Fruit fly (Drosophila melanogaster) whole organism, embryonic: Measurements from ENCODE around the gene Ugt316A1.

Experiments
- Ada2b ChIP-seq: fragments of 200-800 bp; sonication (Bioruptor generic); IDR thresholded peaks from 2 replicates; pipeline ENCODE4 v1.3.6; 2022; ENCODE audit warnings: missing biosample characterization, missing genetic modification characterization
- Bdp1 ChIP-seq: fragments of 200-800 bp; sonication (Bioruptor generic); optimal IDR thresholded peaks from 3 replicates; lab custom pipeline; 2016; ENCODE audit warnings: missing biosample characterization, missing genetic modification characterization
- Blimp-1 ChIP-seq: fragments of 200-800 bp; sonication (Bioruptor generic); optimal IDR thresholded peaks from 3 replicates; lab custom pipeline; 2018; ENCODE audit warnings: missing biosample characterization, missing genetic modification characterization, mild to moderate bottlenecking, moderate library complexity, missing genetic modification reagents
- C15 ChIP-seq: fragments of 200-800 bp; sonication (Bioruptor generic); IDR thresholded peaks from 3 replicates; pipeline ENCODE4 v1.3.6; 2022; ENCODE audit warnings: missing biosample characterization, missing genetic modification characterization
- CG12659 ChIP-seq: fragments of 200-800 bp; sonication (Bioruptor generic); optimal IDR thresholded peaks from 3 replicates; lab custom pipeline; 2017; ENCODE audit warnings: mild to moderate bottlenecking, missing biosample characterization, missing genetic modification reagents, missing genetic modification characterization
- CG13775 ChIP-seq: fragments of 200-800 bp; sonication (Bioruptor generic); optimal IDR thresholded peaks from 3 replicates; lab custom pipeline; 2017; ENCODE audit warnings: missing biosample characterization, mild to moderate bottlenecking, missing genetic modification characterization
- CG14667 ChIP-seq: fragments of 200-800 bp; sonication (Bioruptor generic); IDR thresholded peaks from 2 replicates; pipeline ENCODE4 v1.3.6; 2022; ENCODE audit warnings: missing biosample characterization, missing genetic modification characterization
- CG16779 ChIP-seq: fragments of 200-800 bp; sonication (Bioruptor generic); IDR thresholded peaks from 2 replicates; pipeline ENCODE4 v1.3.6; 2022; ENCODE audit warnings: missing biosample characterization, missing genetic modification characterization
- CG17361 ChIP-seq: fragments of 200-800 bp; sonication (Bioruptor generic); IDR thresholded peaks from 3 replicates; pipeline ENCODE4 v1.3.6; 2022; ENCODE audit warnings: missing biosample characterization, missing genetic modification characterization
- CG1792 ChIP-seq: fragments of 200-800 bp; sonication (Bioruptor generic); optimal IDR thresholded peaks from 2 replicates; lab custom pipeline; 2016; ENCODE audit warnings: missing biosample characterization, missing genetic modification characterization
- CG2199 ChIP-seq: fragments of 200-800 bp; sonication (Bioruptor generic); IDR thresholded peaks from 3 replicates; pipeline ENCODE4 v1.3.6; 2022; ENCODE audit warnings: missing biosample characterization, missing genetic modification characterization
- CG3726 ChIP-seq: fragments of 200-800 bp; sonication (Bioruptor generic); IDR thresholded peaks from 3 replicates; pipeline ENCODE4, ENCODE4 v1.3.6; 2022; ENCODE audit warnings: missing biosample characterization, missing genetic modification characterization
- CG3838 ChIP-seq: fragments of 200-800 bp; sonication (Bioruptor generic); optimal IDR thresholded peaks from 3 replicates; lab custom pipeline; 2016; ENCODE audit warnings: missing biosample characterization, missing genetic modification characterization
- CG4282 ChIP-seq: fragments of 200-800 bp; sonication (Bioruptor generic); optimal IDR thresholded peaks from 2 replicates; lab custom pipeline; 2016; ENCODE audit warnings: missing biosample characterization, missing genetic modification characterization
- CG4424 ChIP-seq: fragments of 200-800 bp; sonication (Bioruptor generic); optimal IDR thresholded peaks from 3 replicates; lab custom pipeline; 2016; ENCODE audit warnings: missing biosample characterization, missing genetic modification characterization
- CG4617 ChIP-seq: fragments of 200-800 bp; sonication (Bioruptor generic); optimal IDR thresholded peaks from 3 replicates; lab custom pipeline; 2016; ENCODE audit warnings: missing biosample characterization, missing genetic modification characterization, borderline replicate concordance
- CG6791 ChIP-seq: fragments of 200-800 bp; sonication (Bioruptor generic); IDR thresholded peaks from 3 replicates; pipeline ENCODE4 v1.3.6; 2022; ENCODE audit warnings: missing biosample characterization, missing genetic modification characterization; ENCODE audit not compliant: partially characterized antibody
- CG7839 ChIP-seq: fragments of 200-800 bp; sonication (Bioruptor generic); optimal IDR thresholded peaks from 3 replicates; lab custom pipeline; 2018; ENCODE audit warnings: missing biosample characterization, mild to moderate bottlenecking, missing genetic modification characterization, moderate library complexity
- CG8089 ChIP-seq: fragments of 200-800 bp; sonication (Bioruptor generic); optimal IDR thresholded peaks from 3 replicates; lab custom pipeline; 2016; ENCODE audit warnings: missing biosample characterization, missing genetic modification characterization
- CG8944 ChIP-seq: fragments of 200-800 bp; sonication (Bioruptor generic); optimal IDR thresholded peaks from 3 replicates; lab custom pipeline; 2016; ENCODE audit warnings: missing biosample characterization, missing genetic modification characterization
- Camta ChIP-seq: fragments of 200-800 bp; sonication (Bioruptor generic); optimal IDR thresholded peaks from 2 replicates; lab custom pipeline; 2016; ENCODE audit warnings: missing biosample characterization, missing genetic modification characterization
- Deaf1 ChIP-seq: fragments of 200-800 bp; optimal IDR thresholded peaks from 3 replicates; lab custom pipeline; 2019; ENCODE audit warnings: missing biosample characterization, mild to moderate bottlenecking, missing genetic modification characterization, moderate library complexity
- Drgx ChIP-seq: fragments of 200-800 bp; sonication (Bioruptor generic); IDR thresholded peaks from 2 replicates; pipeline ENCODE4 v1.3.6; 2022; ENCODE audit warnings: missing biosample characterization, missing genetic modification characterization
- HLH3B ChIP-seq: fragments of 200-800 bp; sonication (Bioruptor generic); IDR thresholded peaks from 2 replicates; pipeline ENCODE4 v1.3.6; 2022; ENCODE audit warnings: missing biosample characterization, missing genetic modification characterization
- Lhr ChIP-seq: fragments of 200-800 bp; sonication (Bioruptor generic); optimal IDR thresholded peaks from 3 replicates; lab custom pipeline; 2017; ENCODE audit warnings: mild to moderate bottlenecking, missing biosample characterization, missing genetic modification reagents, missing genetic modification characterization
- NfI ChIP-seq: fragments of 200-800 bp; sonication (Bioruptor generic); optimal IDR thresholded peaks from 3 replicates; lab custom pipeline; 2018; ENCODE audit warnings: missing biosample characterization, mild to moderate bottlenecking, missing genetic modification characterization, moderate library complexity
- Pdp1 ChIP-seq, 2 experiments: fragments of 200-800 bp; sonication (Bioruptor generic); optimal IDR thresholded peaks; 3 replicates each; lab custom pipeline; 2016; ENCODE audit warnings: missing biosample characterization in 2 of 2, missing genetic modification characterization in 2 of 2, mild to moderate bottlenecking in 1 of 2, moderate library complexity in 1 of 2
- Six4 ChIP-seq: fragments of 200-800 bp; sonication (Bioruptor generic); optimal IDR thresholded peaks from 2 replicates; lab custom pipeline; 2016; ENCODE audit warnings: missing biosample characterization, missing genetic modification characterization
- Stat92E ChIP-seq, 3 experiments: fragments of >200 bp in 2 of 3; fragments of 200-800 bp in 1 of 3; sonication (Bioruptor generic) in 1 of 3; optimal IDR thresholded peaks; 2 replicates each; lab custom pipeline; 2017 to 2019; ENCODE audit warnings: missing biosample characterization in 3 of 3, missing genetic modification characterization in 3 of 3, mild to moderate bottlenecking in 1 of 3, moderate library complexity in 1 of 3
- Tbp ChIP-seq: fragments of >200 bp; optimal IDR thresholded peaks from 2 replicates; lab custom pipeline; 2018; ENCODE audit warnings: missing biosample characterization, missing genetic modification characterization
- ab ChIP-seq: fragments of 200-800 bp; sonication (Bioruptor generic); optimal IDR thresholded peaks from 2 replicates; lab custom pipeline; 2016; ENCODE audit warnings: missing biosample characterization, missing genetic modification characterization
- ash1 ChIP-seq: fragments of 200-800 bp; sonication (Bioruptor generic); optimal IDR thresholded peaks from 2 replicates; lab custom pipeline; 2018; ENCODE audit warnings: missing biosample characterization, mild to moderate bottlenecking, missing genetic modification characterization
- bowl ChIP-seq: fragments of 200-800 bp; sonication (Bioruptor generic); IDR thresholded peaks from 2 replicates; pipeline ENCODE4 v1.3.6; 2022; ENCODE audit warnings: missing biosample characterization, missing genetic modification characterization
- chif ChIP-seq, 2 experiments: fragments of 200-800 bp; sonication (Bioruptor generic); optimal IDR thresholded peaks; 3 replicates each; lab custom pipeline; 2016; ENCODE audit warnings: missing biosample characterization in 2 of 2, missing genetic modification characterization in 2 of 2
- dpn ChIP-seq, 2 experiments: fragments of 200-800 bp; sonication (Bioruptor generic); optimal IDR thresholded peaks; 3 replicates each; lab custom pipeline; 2016; ENCODE audit warnings: missing biosample characterization in 2 of 2, missing genetic modification characterization in 2 of 2
- gt ChIP-seq: fragments of 200-800 bp; sonication (Bioruptor generic); IDR thresholded peaks from 2 replicates; pipeline ENCODE4 v1.3.6; 2022; ENCODE audit warnings: missing biosample characterization, missing genetic modification characterization
- jigr1 ChIP-seq: fragments of 200-800 bp; sonication (Bioruptor generic); IDR thresholded peaks from 3 replicates; pipeline ENCODE4 v1.3.6; 2022; ENCODE audit warnings: missing biosample characterization, missing genetic modification characterization
- jing ChIP-seq: fragments of 200-800 bp; sonication (Bioruptor generic); optimal IDR thresholded peaks from 2 replicates; lab custom pipeline; 2018; ENCODE audit warnings: missing biosample characterization, mild to moderate bottlenecking, missing genetic modification characterization
- lbe ChIP-seq: fragments of 200-800 bp; sonication (Bioruptor generic); optimal IDR thresholded peaks from 2 replicates; lab custom pipeline; 2016; ENCODE audit warnings: missing biosample characterization, mild to moderate bottlenecking, missing genetic modification characterization
- lilli ChIP-seq: fragments of 200-800 bp; sonication (Bioruptor generic); optimal IDR thresholded peaks from 3 replicates; lab custom pipeline; 2016; ENCODE audit warnings: missing biosample characterization, missing genetic modification characterization
- phol ChIP-seq: fragments of 200-800 bp; sonication (Bioruptor generic); optimal IDR thresholded peaks from 3 replicates; lab custom pipeline; 2018; ENCODE audit warnings: missing biosample characterization, mild to moderate bottlenecking, missing genetic modification characterization, moderate library complexity
- pros ChIP-seq: fragments of 200-800 bp; sonication (Bioruptor generic); optimal IDR thresholded peaks from 3 replicates; lab custom pipeline; 2019; ENCODE audit warnings: missing biosample characterization, mild to moderate bottlenecking, missing genetic modification characterization, moderate library complexity
- sim ChIP-seq: fragments of 200-800 bp; sonication (Bioruptor generic); IDR thresholded peaks from 2 replicates; pipeline ENCODE4 v1.3.6; 2022; ENCODE audit warnings: missing biosample characterization, missing genetic modification characterization
- sna ChIP-seq: fragments of 200-800 bp; sonication (Bioruptor generic); IDR thresholded peaks from 2 replicates; pipeline ENCODE4 v1.3.6; 2022; ENCODE audit warnings: missing biosample characterization, missing genetic modification characterization; ENCODE audit not compliant: partially characterized antibody
- sob ChIP-seq: fragments of 200-800 bp; sonication (Bioruptor generic); IDR thresholded peaks from 2 replicates; pipeline ENCODE4 v1.3.6; 2022; ENCODE audit warnings: missing biosample characterization, missing genetic modification characterization
- sqz ChIP-seq: fragments of 200-800 bp; sonication (Bioruptor generic); optimal IDR thresholded peaks from 3 replicates; lab custom pipeline; 2018; ENCODE audit warnings: missing biosample characterization, mild to moderate bottlenecking, missing genetic modification characterization
- unc-4 ChIP-seq: fragments of 200-800 bp; sonication (Bioruptor generic); IDR thresholded peaks from 2 replicates; pipeline ENCODE4 v1.3.6; 2022; ENCODE audit warnings: missing biosample characterization, missing genetic modification characterization; ENCODE audit not compliant: partially characterized antibody
- z ChIP-seq: fragments of 200-800 bp; sonication (Bioruptor generic); IDR thresholded peaks from 3 replicates; pipeline ENCODE4 v1.3.6; 2022; ENCODE audit warnings: missing biosample characterization, missing genetic modification characterization

The Ugt316A1 gene

dm6 chr3L:19045299-19046025, 17.2 kb downstream of the Ugt316A1 start, which contains the start of gene nkd:
Gene nkd, minus strand, starts transcription at chr3L:19045449.
- TF ChIP-seq jing (GFP tag; lab: Kevin White, UChicago) (no peak), CG8089 (GFP tag; lab: Kevin White, UChicago) (peak; percentile 43), dpn (GFP tag; optimal IDR thresholded peaks at IDR 0.05; lab: Kevin White, UChicago) (peak; percentile 79 to 93), CG6791 (GFP tag; lab: Robert Waterston, UW) (peak; percentile 66; the same call in 1 of the 3 replicates), Drgx (GFP tag; lab: Robert Waterston, UW) (peak; percentile 92), C15 (GFP tag; lab: Robert Waterston, UW) (peak; percentile 49; the same call in 1 of the 3 replicates), CG16779 (GFP tag; lab: Robert Waterston, UW) (peak; percentile 79), Stat92E (GFP tag; optimal IDR thresholded peaks at IDR 0.05; lab: Kevin White, UChicago) (peak in 1 of 3 experiments; percentile 71), CG4424 (GFP tag; lab: Kevin White, UChicago) (peak; percentile 82), sob (peak; percentile 92), jigr1 (GFP tag; lab: Robert Waterston, UW) (no peak), chif (GFP tag; optimal IDR thresholded peaks at IDR 0.05; lab: Kevin White, UChicago) (peak in 1 of 2 experiments; percentile 78), z (GFP tag; lab: Robert Waterston, UW) (peak; percentile 17; the same call in 1 of the 3 replicates), unc-4 (GFP tag; lab: Robert Waterston, UW) (no peak), lilli (GFP tag; lab: Kevin White, UChicago) (peak; percentile 90), HLH3B (peak; percentile 93), sna (GFP tag; lab: Robert Waterston, UW) (no peak), gt (GFP tag; lab: Robert Waterston, UW) (peak; percentile 28; the same call in 1 of the 2 replicates), CG2199 (GFP tag; lab: Robert Waterston, UW) (peak; percentile 96), bowl (GFP tag; lab: Robert Waterston, UW) (peak; percentile 88), CG13775 (GFP tag; lab: Kevin White, UChicago) (peak; percentile 71), Pdp1 (GFP tag; optimal IDR thresholded peaks at IDR 0.05; lab: Kevin White, UChicago) (peak; percentile 65 to 81), Deaf1 (peak; percentile 68), CG14667 (GFP tag; lab: Robert Waterston, UW) (peak; percentile 82), Blimp-1 (GFP tag; lab: Kevin White, UChicago) (peak; percentile 89), Bdp1 (GFP tag; lab: Kevin White, UChicago) (peak; percentile 15), ab (peak; percentile 8), phol (tag; lab: Kevin White, UChicago) (peak; percentile 87), pros (GFP tag; lab: Kevin White, UChicago) (peak; percentile 78), CG7839 (tag; lab: Kevin White, UChicago) (peak; percentile 92), CG8944 (GFP tag; lab: Kevin White, UChicago) (peak; percentile 40), CG4282 (GFP tag; lab: Kevin White, UChicago) (peak; percentile 50), Camta (GFP tag; lab: Kevin White, UChicago) (peak; percentile 57), lbe (GFP tag; lab: Kevin White, UChicago) (peak; percentile 75), Tbp (GFP tag; lab: Kevin White, UChicago) (no peak), CG3838 (GFP tag; lab: Kevin White, UChicago) (peak; percentile 59), CG3726 (GFP tag; lab: Robert Waterston, UW) (peak; percentile 59; the same call in 1 of the 3 replicates), ash1 (GFP tag; lab: Kevin White, UChicago) (peak; percentile 62), CG1792 (GFP tag; lab: Kevin White, UChicago) (peak; percentile 52), CG4617 (GFP tag; lab: Kevin White, UChicago) (peak; percentile 53), CG17361 (GFP tag; lab: Robert Waterston, UW) (peak; percentile 95), Ada2b (GFP tag; lab: Robert Waterston, UW) (peak; percentile 92), CG12659 (GFP tag; lab: Kevin White, UChicago) (peak; percentile 90), NfI (GFP tag; lab: Kevin White, UChicago) (peak; percentile 86), Six4 (GFP tag; lab: Kevin White, UChicago) (peak; percentile 88), sqz (GFP tag; lab: Kevin White, UChicago) (peak; percentile 73), sim (0 out of 2 replicates have a peak, but pooled peaks have one; percentile 70), Lhr (GFP tag; lab: Kevin White, UChicago) (peak; percentile 40)
